Fruit fly (Drosophila melanogaster) whole organism, embryonic: ENCODE data around the gene CG15170.

Experiments used
- Awh ChIP-seq: fragments of 200-800 bp; sonication (Bioruptor generic); IDR thresholded peaks from 2 replicates; pipeline ENCODE4, ENCODE4 v1.3.6; 2022; ENCODE audit warnings: missing biosample characterization, missing genetic modification characterization
- B-H1 ChIP-seq: fragments of 200-800 bp; sonication (Bioruptor generic); IDR thresholded peaks from 3 replicates; pipeline ENCODE4 v1.3.6; 2022; ENCODE audit warnings: missing biosample characterization, missing genetic modification characterization
- Bdp1 ChIP-seq: fragments of 200-800 bp; sonication (Bioruptor generic); optimal IDR thresholded peaks from 3 replicates; lab custom pipeline; 2016; ENCODE audit warnings: missing biosample characterization, missing genetic modification characterization
- CG10366 ChIP-seq: fragments of 200-800 bp; sonication (Bioruptor generic); IDR thresholded peaks from 2 replicates; pipeline ENCODE4 v1.3.6; 2022; ENCODE audit warnings: missing biosample characterization, missing genetic modification characterization
- CG10462 ChIP-seq: fragments of 200-800 bp; sonication (Bioruptor generic); optimal IDR thresholded peaks from 2 replicates; lab custom pipeline; 2016; ENCODE audit warnings: missing biosample characterization, missing genetic modification characterization
- CG11504 ChIP-seq: fragments of 200-800 bp; sonication (Bioruptor generic); optimal IDR thresholded peaks from 3 replicates; lab custom pipeline; 2019; ENCODE audit warnings: missing biosample characterization, mild to moderate bottlenecking, missing genetic modification characterization, moderate library complexity
- CG12219 ChIP-seq: fragments of 200-800 bp; sonication (Bioruptor generic); optimal IDR thresholded peaks from 3 replicates; lab custom pipeline; 2018; ENCODE audit warnings: missing biosample characterization, mild to moderate bottlenecking, missing genetic modification characterization
- CG17802 ChIP-seq: fragments of 200-800 bp; sonication (Bioruptor generic); optimal IDR thresholded peaks from 2 replicates; lab custom pipeline; 2018; ENCODE audit warnings: missing biosample characterization, mild to moderate bottlenecking, missing genetic modification characterization, moderate library complexity
- CG18764 ChIP-seq: fragments of 200-800 bp; sonication (Bioruptor generic); optimal IDR thresholded peaks from 3 replicates; lab custom pipeline; 2016; ENCODE audit warnings: missing biosample characterization, missing genetic modification characterization
- CG3065 ChIP-seq: fragments of 200-800 bp; sonication (Bioruptor generic); optimal IDR thresholded peaks from 2 replicates; lab custom pipeline; 2016; ENCODE audit warnings: missing biosample characterization, missing genetic modification characterization
- CG32772 ChIP-seq: fragments of 200-800 bp; sonication (Bioruptor generic); IDR thresholded peaks from 2 replicates; pipeline ENCODE4 v1.3.6; 2022; ENCODE audit warnings: missing biosample characterization, missing genetic modification characterization
- CG34376 ChIP-seq: fragments of 200-800 bp; sonication (Bioruptor generic); optimal IDR thresholded peaks from 2 replicates; lab custom pipeline; 2018; ENCODE audit warnings: missing biosample characterization, mild to moderate bottlenecking, missing genetic modification characterization
- CG4404 ChIP-seq: fragments of 200-800 bp; sonication (Bioruptor generic); IDR thresholded peaks from 2 replicates; pipeline ENCODE4 v1.3.6; 2022; ENCODE audit warnings: missing biosample characterization, missing genetic modification characterization
- CG4854 ChIP-seq: fragments of 200-800 bp; sonication (Bioruptor generic); optimal IDR thresholded peaks from 2 replicates; lab custom pipeline; 2016; ENCODE audit warnings: missing biosample characterization, missing genetic modification characterization, inconsistent platforms
- CG6791 ChIP-seq: fragments of 200-800 bp; sonication (Bioruptor generic); IDR thresholded peaks from 3 replicates; pipeline ENCODE4 v1.3.6; 2022; ENCODE audit warnings: missing biosample characterization, missing genetic modification characterization; ENCODE audit not compliant: partially characterized antibody
- CG7839 ChIP-seq: fragments of 200-800 bp; sonication (Bioruptor generic); optimal IDR thresholded peaks from 3 replicates; lab custom pipeline; 2018; ENCODE audit warnings: missing biosample characterization, mild to moderate bottlenecking, missing genetic modification characterization, moderate library complexity
- CTCF ChIP-seq: fragments of 200-800 bp; sonication (Bioruptor generic); optimal IDR thresholded peaks from 2 replicates; lab custom pipeline; 2017; ENCODE audit warnings: missing biosample characterization, mild to moderate bottlenecking, missing genetic modification characterization, moderate library complexity
- CoRest ChIP-seq: fragments of 200-800 bp; sonication (Bioruptor generic); optimal IDR thresholded peaks from 3 replicates; lab custom pipeline; 2018; ENCODE audit warnings: missing biosample characterization, mild to moderate bottlenecking, missing genetic modification characterization, moderate library complexity
- Doc2 ChIP-seq: fragments of 200-800 bp; sonication (Bioruptor generic); IDR thresholded peaks from 2 replicates; pipeline ENCODE4 v1.3.6; 2022; ENCODE audit warnings: missing biosample characterization, missing genetic modification characterization
- Elba2 ChIP-seq: fragments of 200-800 bp; sonication (Bioruptor generic); optimal IDR thresholded peaks from 3 replicates; lab custom pipeline; 2016; ENCODE audit warnings: missing biosample characterization, missing genetic modification characterization
- Fer2 ChIP-seq: fragments of 200-800 bp; sonication (Bioruptor generic); optimal IDR thresholded peaks from 2 replicates; lab custom pipeline; 2018; ENCODE audit warnings: missing biosample characterization, mild to moderate bottlenecking, missing genetic modification characterization, moderate library complexity
- H15 ChIP-seq: fragments of 200-800 bp; sonication (Bioruptor generic); IDR thresholded peaks from 3 replicates; pipeline ENCODE4 v1.3.6; 2022; ENCODE audit warnings: missing biosample characterization, missing genetic modification characterization
- Hr3 ChIP-seq: fragments of 200-800 bp; sonication (Bioruptor generic); optimal IDR thresholded peaks from 3 replicates; lab custom pipeline; 2016; ENCODE audit warnings: missing biosample characterization, missing genetic modification characterization
- Hr39 ChIP-seq: fragments of >200 bp; optimal IDR thresholded peaks from 2 replicates; lab custom pipeline; 2017
- Jarid2 ChIP-seq: fragments of 200-800 bp; sonication (Bioruptor generic); optimal IDR thresholded peaks from 3 replicates; lab custom pipeline; 2017; ENCODE audit warnings: mild to moderate bottlenecking, missing biosample characterization, missing genetic modification reagents, missing genetic modification characterization
- Med ChIP-seq: fragments of 200-800 bp; sonication (Bioruptor generic); peaks from one replicate; lab custom pipeline; 2016; ENCODE audit warnings: missing biosample characterization, missing genetic modification characterization, mild to moderate bottlenecking, inconsistent platforms, moderate library complexity
- Meics ChIP-seq: fragments of 200-800 bp; sonication (Bioruptor generic); optimal IDR thresholded peaks from 2 replicates; lab custom pipeline; 2017; ENCODE audit warnings: missing biosample characterization, mild to moderate bottlenecking, missing genetic modification characterization
- NC2β ChIP-seq: fragments of 200-800 bp; sonication (Bioruptor generic); optimal IDR thresholded peaks from 2 replicates; lab custom pipeline; 2016; ENCODE audit warnings: missing biosample characterization, missing genetic modification characterization
- Ptx1 ChIP-seq: fragments of 200-800 bp; sonication (Bioruptor generic); IDR thresholded peaks from 2 replicates; pipeline ENCODE4 v1.3.6; 2022; ENCODE audit warnings: missing biosample characterization, missing genetic modification characterization
- Scr ChIP-seq: fragments of 200-800 bp; sonication (Bioruptor generic); IDR thresholded peaks from 2 replicates; pipeline ENCODE4 v1.3.6; 2022; ENCODE audit warnings: missing biosample characterization, missing genetic modification characterization; ENCODE audit not compliant: partially characterized antibody
- Spps ChIP-seq: fragments of 200-800 bp; sonication (Bioruptor generic); optimal IDR thresholded peaks from 2 replicates; lab custom pipeline; 2018; ENCODE audit warnings: missing biosample characterization, mild to moderate bottlenecking, missing genetic modification characterization
- Taf1 ChIP-seq: fragments of 200-800 bp; sonication (Bioruptor generic); IDR thresholded peaks from 2 replicates; pipeline ENCODE4 v1.3.6; 2022; ENCODE audit warnings: missing biosample characterization, missing genetic modification characterization
- Tbp ChIP-seq: fragments of >200 bp; optimal IDR thresholded peaks from 2 replicates; lab custom pipeline; 2018; ENCODE audit warnings: missing biosample characterization, missing genetic modification characterization
- Vsx1 ChIP-seq: fragments of 200-800 bp; sonication (Bioruptor generic); optimal IDR thresholded peaks from 2 replicates; lab custom pipeline; 2017; ENCODE audit warnings: missing biosample characterization, mild to moderate bottlenecking, missing genetic modification characterization, missing genetic modification reagents
- ap ChIP-seq: fragments of 200-800 bp; sonication (Bioruptor generic); IDR thresholded peaks from 2 replicates; pipeline ENCODE4 v1.3.6; 2022; ENCODE audit warnings: missing biosample characterization, missing genetic modification characterization
- ase ChIP-seq: fragments of 200-800 bp; sonication (Bioruptor generic); IDR thresholded peaks from 3 replicates; pipeline ENCODE4 v1.3.6; 2022; ENCODE audit warnings: missing biosample characterization, missing genetic modification characterization
- br ChIP-seq: fragments of >200 bp; optimal IDR thresholded peaks from 2 replicates; lab custom pipeline; 2017
- chn ChIP-seq: fragments of 200-800 bp; sonication (Bioruptor generic); optimal IDR thresholded peaks from 2 replicates; lab custom pipeline; 2016; ENCODE audit warnings: missing biosample characterization, missing genetic modification characterization
- danr ChIP-seq: fragments of 200-800 bp; sonication (Bioruptor generic); IDR thresholded peaks from 2 replicates; pipeline ENCODE4 v1.3.6; 2022; ENCODE audit warnings: missing biosample characterization, missing genetic modification characterization
- dati ChIP-seq: fragments of 200-800 bp; sonication (Bioruptor generic); IDR thresholded peaks from 2 replicates; pipeline ENCODE4 v1.3.6; 2022; ENCODE audit warnings: missing biosample characterization, missing genetic modification characterization
- gem ChIP-seq: fragments of 200-800 bp; sonication (Bioruptor generic); optimal IDR thresholded peaks from 2 replicates; lab custom pipeline; 2019; ENCODE audit warnings: missing biosample characterization, mild to moderate bottlenecking, missing genetic modification characterization, moderate library complexity
- her ChIP-seq: fragments of 200-800 bp; sonication (Bioruptor generic); optimal IDR thresholded peaks from 2 replicates; lab custom pipeline; 2016; ENCODE audit warnings: missing biosample characterization, missing genetic modification characterization
- ind ChIP-seq: fragments of 200-800 bp; sonication (Bioruptor generic); optimal IDR thresholded peaks from 3 replicates; lab custom pipeline; 2016; ENCODE audit warnings: missing biosample characterization, missing genetic modification characterization
- nom ChIP-seq: fragments of 200-800 bp; sonication (Bioruptor generic); optimal IDR thresholded peaks from 2 replicates; lab custom pipeline; 2017; ENCODE audit warnings: missing biosample characterization, missing genetic modification characterization, mild to moderate bottlenecking, moderate library complexity, missing genetic modification reagents
- row ChIP-seq: fragments of 200-800 bp; sonication (Bioruptor generic); IDR thresholded peaks from 3 replicates; pipeline ENCODE4 v1.3.6; 2022; ENCODE audit warnings: missing biosample characterization, missing genetic modification characterization
- slbo ChIP-seq: fragments of 200-800 bp; sonication (Bioruptor generic); IDR thresholded peaks from 2 replicates; pipeline ENCODE4 v1.3.6; 2022; ENCODE audit warnings: missing biosample characterization, missing genetic modification characterization
- slou ChIP-seq: fragments of 200-800 bp; sonication (Bioruptor generic); optimal IDR thresholded peaks from 3 replicates; lab custom pipeline; 2016; ENCODE audit warnings: missing biosample characterization, missing genetic modification characterization
- tap ChIP-seq: fragments of 200-800 bp; optimal IDR thresholded peaks from 3 replicates; lab custom pipeline; 2019; ENCODE audit warnings: missing biosample characterization, mild to moderate bottlenecking, missing genetic modification characterization, moderate library complexity
- ttk ChIP-seq: fragments of 200-800 bp; sonication (Bioruptor generic); IDR thresholded peaks from 2 replicates; pipeline ENCODE4 v2.1.2; 2022; ENCODE audit warnings: missing biosample characterization, missing genetic modification characterization
- twi ChIP-seq: fragments of 200-800 bp; optimal IDR thresholded peaks from 2 replicates; lab custom pipeline; 2019; ENCODE audit warnings: missing biosample characterization, mild to moderate bottlenecking, missing genetic modification characterization, moderate library complexity
- wor ChIP-seq: fragments of 200-800 bp; sonication (Bioruptor generic); IDR thresholded peaks from 2 replicates; pipeline ENCODE4 v1.3.6; 2022; ENCODE audit warnings: missing biosample characterization, missing genetic modification characterization
- zf30C ChIP-seq: fragments of 200-800 bp; sonication (Bioruptor generic); optimal IDR thresholded peaks from 3 replicates; lab custom pipeline; 2018; ENCODE audit warnings: missing biosample characterization, mild to moderate bottlenecking, missing genetic modification characterization
- zfh1 ChIP-seq: fragments of 200-800 bp; sonication (Bioruptor generic); IDR thresholded peaks from 3 replicates; pipeline ENCODE4 v1.3.6; 2022; ENCODE audit warnings: missing biosample characterization, missing genetic modification characterization

The CG15170 gene

dm6 chr2L:19009130-19009529 is 19.1 kb upstream of the CG15170 start, which contains the start of gene RpL30 (continued):
- TF ChIP-seq wor (GFP tag; lab: Robert Waterston, UW) (peak; percentile 43), CG17802 (tag; lab: Kevin White, UChicago) (peak; percentile 62), CoRest (tag; lab: Kevin White, UChicago) (peak; percentile 82), Med (peak; percentile 99), CG10366 (GFP tag; lab: Robert Waterston, UW) (peak; percentile 75), Spps (peak; percentile 80), CTCF (GFP tag; lab: Kevin White, UChicago) (peak; percentile 72), CG4404 (peak; percentile 52; the same call in 1 of the 2 replicates), slbo (GFP tag; lab: Robert Waterston, UW) (peak; percentile 80), zf30C (GFP tag; lab: Kevin White, UChicago) (peak; percentile 54), CG32772 (GFP tag; lab: Robert Waterston, UW) (peak; percentile 41; the same call in 1 of the 2 replicates), Jarid2 (GFP tag; lab: Kevin White, UChicago) (peak; percentile 85), nom (GFP tag; lab: Kevin White, UChicago) (peak; percentile 95), CG11504 (tag; lab: Kevin White, UChicago) (peak; percentile 89), gem (tag; lab: Kevin White, UChicago) (peak; percentile 75), Awh (GFP tag; lab: Robert Waterston, UW) (peak; percentile 80), Fer2 (peak; percentile 68), dati (GFP tag; lab: Robert Waterston, UW) (peak; percentile 65), H15 (GFP tag; lab: Robert Waterston, UW) (peak; percentile 87), tap (tag; lab: Kevin White, UChicago) (peak; percentile 77), ase (GFP tag; lab: Robert Waterston, UW) (peak; percentile 84), ind (peak; percentile 62), CG4854 (GFP tag; lab: Kevin White, UChicago) (peak; percentile 98), Vsx1 (GFP tag; lab: Kevin White, UChicago) (peak; percentile 90), Hr39 (lab: Kevin White, UChicago) (no peak), Taf1 (GFP tag; lab: Robert Waterston, UW) (peak; percentile 37; the same call in 1 of the 2 replicates), NC2β (GFP tag; lab: Kevin White, UChicago) (peak; percentile 99), CG12219 (GFP tag; lab: Kevin White, UChicago) (peak; percentile 91), CG3065 (peak; percentile 81), CG6791 (GFP tag; lab: Robert Waterston, UW) (peak; percentile 64), row (GFP tag; lab: Robert Waterston, UW) (peak; percentile 60), ttk (GFP tag; lab: Robert Waterston, UW) (peak; percentile 74), CG34376 (GFP tag; lab: Kevin White, UChicago) (peak; percentile 98), danr (GFP tag; lab: Robert Waterston, UW) (0 out of 2 replicates have a peak, but pooled peaks have one; percentile 27), Ptx1 (peak; percentile 78), CG10462 (GFP tag; lab: Kevin White, UChicago) (peak; percentile 77), ap (peak; percentile 61; the same call in 1 of the 2 replicates), twi (peak; percentile 77), slou (GFP tag; lab: Kevin White, UChicago) (peak; percentile 77), Tbp (GFP tag; lab: Kevin White, UChicago) (peak; percentile 56), her (GFP tag; lab: Kevin White, UChicago) (peak; percentile 94), chn (peak; percentile 78), Meics (peak; percentile 95), CG7839 (peak; percentile 85), Scr (GFP tag; lab: Robert Waterston, UW) (peak; percentile 65), br (lab: Kevin White, UChicago) (no peak), zfh1 (peak; percentile 91), Bdp1 (GFP tag; lab: Kevin White, UChicago) (peak; percentile 75), Hr3 (peak; percentile 51), Elba2 (peak; percentile 70), B-H1 (GFP tag; lab: Robert Waterston, UW) (peak; percentile 62; the same call in 1 of the 3 replicates), CG18764 (peak; percentile 86), Doc2 (GFP tag; lab: Robert Waterston, UW) (0 out of 2 replicates have a peak, but pooled peaks have one; percentile 33)
